Fruit fly (Drosophila melanogaster): ENCODE results near the gene CG45089.

The CG45089 gene

dm6 chrX:7909069-7909389 lies 15.4 kb upstream of the CG45089 start:
- TF ChIP-seq noc (tag; optimal IDR thresholded peaks at IDR 0.05) = no peak

- peak; percentile 95 for TF ChIP-seq noc (tag; optimal IDR thresholded peaks at IDR 0.05)
Measured at dm6 chrX:7908239-7909068, 14.9 kb upstream of the CG45089 start, which contains the start of the genes dpr14 and spidey. Gene dpr14 (minus strand): TSS chrX:7908286. Gene spidey (plus strand): TSS chrX:7908931.

dm6 chrX:7901153-7902038 lies 7.8 kb upstream of the CG45089 start, which contains the start of the genes RpS6 and bys:
Gene RpS6 (minus strand): TSS chrX:7901331.
Gene bys (plus strand): TSS chrX:7901880.
- TF ChIP-seq noc (tag; optimal IDR thresholded peaks at IDR 0.05) = peak; percentile 17

- TF ChIP-seq noc (tag; optimal IDR thresholded peaks at IDR 0.05) = no peak
Measured at dm6 chrX:7900659-7901058, 7.1 kb upstream of the CG45089 start.

- peak; percentile 3 for TF ChIP-seq noc (tag; optimal IDR thresholded peaks at IDR 0.05)
Measured at dm6 chrX:7892539-7892899, 1.1 kb downstream of the CG45089 start.

- TF ChIP-seq noc (tag; optimal IDR thresholded peaks at IDR 0.05) = no peak
Measured at dm6 chrX:7891596-7892538, 1.7 kb downstream of the CG45089 start, which contains the start of gene Nek2. Gene Nek2 (minus strand): TSS chrX:7891646.

- peak; percentile 71 for TF ChIP-seq noc (tag; optimal IDR thresholded peaks at IDR 0.05)
Measured at dm6 chrX:7888386-7889024, 5.1 kb downstream of the CG45089 start, which contains the start of gene Acat1. Gene Acat1 (minus strand): TSS chrX:7888785.

dm6 chrX:7884360-7884759 lies 9.2 kb downstream of the CG45089 start, which contains the start of gene Ir7g:
Gene Ir7g (plus strand): TSS chrX:7884660.
- TF ChIP-seq noc (tag; optimal IDR thresholded peaks at IDR 0.05) = no peak

dm6 chrX:7883926-7884325 lies 9.7 kb downstream of the CG45089 start, which contains the start of gene Ir7f:
Gene Ir7f (minus strand): TSS chrX:7884026.
- no peak for TF ChIP-seq noc (tag; optimal IDR thresholded peaks at IDR 0.05)

dm6 chrX:7881579-7881978 lies 12.0 kb downstream of the CG45089 start, which contains the start of gene Ir7e:
Gene Ir7e (minus strand): TSS chrX:7881679.
- no peak for TF ChIP-seq noc (tag; optimal IDR thresholded peaks at IDR 0.05)

dm6 chrX:7878736-7879135 lies 14.9 kb downstream of the CG45089 start, which contains the start of gene Ir7d:
Gene Ir7d (minus strand): TSS chrX:7878836.
- TF ChIP-seq noc (tag; optimal IDR thresholded peaks at IDR 0.05) = no peak

dm6 chrX:7874094-7874493 lies 19.5 kb downstream of the CG45089 start, which contains the start of gene Ir7c:
Gene Ir7c (plus strand): TSS chrX:7874394.
- no peak for TF ChIP-seq noc (tag; optimal IDR thresholded peaks at IDR 0.05)

dm6 chrX:7873172-7873930 lies 20.2 kb downstream of the CG45089 start, which contains the start of gene dec:
Gene dec (minus strand): TSS chrX:7873222.
- TF ChIP-seq noc (tag; optimal IDR thresholded peaks at IDR 0.05) = no peak

- TF ChIP-seq noc (tag; optimal IDR thresholded peaks at IDR 0.05) = no peak
Measured at dm6 chrX:7866868-7867267, 26.7 kb downstream of the CG45089 start, which contains the start of gene Ir7b. Gene Ir7b (minus strand): TSS chrX:7866968.

Data from whole organism, larva.